Comparison of ENCODE assay signal across 3 worm cellular contexts in genomic region chrII:13839454-13839853, ce11.
TF ChIP-seq lines count a peak whose summit lies in the region.

No protein-coding gene starts in this region.

TF ChIP-seq in whole organism, L1 larva, 84 proteins besides CTCF, POLR2A, EP300 and RAD21:
- TF ChIP-seq dsc-1 (tag; optimal IDR thresholded peaks at IDR 0.05; lab: Kevin White, UChicago) (peak; percentile 89), fkh-4 (tag; optimal IDR thresholded peaks at IDR 0.05; lab: Kevin White, UChicago; ENCODE audit: borderline replicate concordance) (peak; percentile 42), ces-1 (GFP tag; optimal IDR thresholded peaks at IDR 0.05; lab: Kevin White, UChicago) (no peak), skn-1 (tag; optimal IDR thresholded peaks at IDR 0.05; lab: Kevin White, UChicago) (no peak), elt-3 (tag; optimal IDR thresholded peaks at IDR 0.05; lab: Kevin White, UChicago) (no peak)

TF ChIP-seq in whole organism, L4 larva, 104 proteins besides CTCF, POLR2A, EP300 and RAD21:
- TF ChIP-seq saeg-2 (GFP tag; IDR thresholded peaks at IDR 0.05; lab: Robert Waterston, UW), result no peak
- no peak for TF ChIP-seq Y48G9A.11 (GFP tag; IDR thresholded peaks at IDR 0.05; lab: Robert Waterston, UW)
- TF ChIP-seq set-16 (GFP tag; IDR thresholded peaks at IDR 0.05; lab: Robert Waterston, UW), result peak; percentile 59; the same call in 1 of the 2 replicates
- TF ChIP-seq lin-13 (GFP tag; optimal IDR thresholded peaks at IDR 0.05; lab: Kevin White, UChicago), result no peak
- TF ChIP-seq ceh-28 (tag; optimal IDR thresholded peaks at IDR 0.05; lab: Kevin White, UChicago), result peak; percentile 50
- no peak for TF ChIP-seq gei-8 (GFP tag; optimal IDR thresholded peaks at IDR 0.05; lab: Kevin White, UChicago)

TF ChIP-seq in whole organism, young adult, 124 proteins besides CTCF, POLR2A, EP300 and RAD21:
- TF ChIP-seq dpl-1 (GFP tag; optimal IDR thresholded peaks at IDR 0.05; lab: Kevin White, UChicago) (no peak), zfh-2 (GFP tag; conservative IDR thresholded peaks at IDR 0.05; lab: Robert Waterston, UW) (peak; percentile 42; the same call in 1 of the 2 replicates)
